Fruit fly (Drosophila melanogaster) whole organism, pupa: ENCODE measurements around the gene Cep290.
A peak's percentile ranks its signal among the peaks of the same experiment; 100 is the strongest.
"Not testable (repeated sequence)": the region's sequence is repeated elsewhere in the genome, so short reads cannot be mapped to it uniquely, and the experiment has no call there.

ENCODE experiments used
- CG10348 ChIP-seq: fragments of 200-800 bp; sonication (Bioruptor generic); IDR thresholded peaks from 2 replicates; pipeline ENCODE4 v1.3.6; 2022; ENCODE audit warnings: missing biosample characterization, missing genetic modification characterization
- CG12605 ChIP-seq: fragments of 200-800 bp; sonication (Bioruptor generic); IDR thresholded peaks from 2 replicates; pipeline ENCODE4 v1.3.6; 2022; ENCODE audit warnings: missing biosample characterization, missing genetic modification characterization
- CG13204 ChIP-seq: fragments of 200-800 bp; sonication (Bioruptor generic); optimal IDR thresholded peaks from 2 replicates; lab custom pipeline; 2018; ENCODE audit warnings: missing biosample characterization, mild to moderate bottlenecking, missing genetic modification characterization, moderate library complexity
- CG14655 ChIP-seq: fragments of 200-800 bp; sonication (Bioruptor generic); optimal IDR thresholded peaks from 3 replicates; lab custom pipeline; 2017; ENCODE audit warnings: mild to moderate bottlenecking, missing biosample characterization, missing genetic modification reagents, missing genetic modification characterization
- CG15710 ChIP-seq: fragments of 200-800 bp; sonication (Bioruptor generic); optimal IDR thresholded peaks from 2 replicates; lab custom pipeline; 2018; ENCODE audit warnings: missing biosample characterization, mild to moderate bottlenecking, missing genetic modification characterization, moderate library complexity
- CG17806 ChIP-seq: fragments of 200-800 bp; sonication (Bioruptor generic); optimal IDR thresholded peaks from 2 replicates; lab custom pipeline; 2018; ENCODE audit warnings: missing biosample characterization, mild to moderate bottlenecking, missing genetic modification characterization, moderate library complexity
- CG32121 ChIP-seq: fragments of 200-800 bp; sonication (Bioruptor generic); IDR thresholded peaks from 2 replicates; pipeline ENCODE4 v1.3.6; 2022; ENCODE audit warnings: missing biosample characterization, missing genetic modification characterization
- CG34367 ChIP-seq: fragments of 200-800 bp; sonication (Bioruptor generic); optimal IDR thresholded peaks from 2 replicates; lab custom pipeline; 2018; ENCODE audit warnings: missing biosample characterization, mild to moderate bottlenecking, missing genetic modification characterization
- CG4496 ChIP-seq: fragments of 200-800 bp; sonication (Bioruptor generic); IDR thresholded peaks from 3 replicates; pipeline ENCODE4 v1.3.6; 2022; ENCODE audit warnings: missing biosample characterization, missing genetic modification characterization
- CG8159 ChIP-seq: fragments of 200-800 bp; sonication (Bioruptor generic); optimal IDR thresholded peaks from 3 replicates; lab custom pipeline; 2018; ENCODE audit warnings: missing biosample characterization, mild to moderate bottlenecking, missing genetic modification characterization, moderate library complexity
- CG8301 ChIP-seq: fragments of 200-800 bp; sonication (Bioruptor generic); optimal IDR thresholded peaks from 2 replicates; lab custom pipeline; 2018; ENCODE audit warnings: missing biosample characterization, mild to moderate bottlenecking, missing genetic modification characterization
- CG9948 ChIP-seq: fragments of 200-800 bp; sonication (Bioruptor generic); optimal IDR thresholded peaks from 2 replicates; lab custom pipeline; 2018; ENCODE audit warnings: missing biosample characterization, mild to moderate bottlenecking, missing genetic modification characterization, moderate library complexity
- D1 ChIP-seq: fragments of 200-800 bp; sonication (Bioruptor generic); optimal IDR thresholded peaks from 2 replicates; lab custom pipeline; 2018; ENCODE audit warnings: missing biosample characterization, mild to moderate bottlenecking, missing genetic modification characterization, moderate library complexity
- EcR ChIP-seq: fragments of 200-800 bp; sonication (Bioruptor generic); optimal IDR thresholded peaks from 3 replicates; lab custom pipeline; 2019; ENCODE audit warnings: missing biosample characterization, missing genetic modification characterization, mild to moderate bottlenecking, moderate library complexity, missing genetic modification reagents
- Ets98B ChIP-seq: fragments of 200-800 bp; sonication (Bioruptor generic); IDR thresholded peaks from 2 replicates; pipeline ENCODE4 v1.3.6; 2022; ENCODE audit warnings: missing biosample characterization, missing genetic modification characterization
- Pif1A ChIP-seq: fragments of 200-800 bp; sonication (Bioruptor generic); optimal IDR thresholded peaks from 3 replicates; lab custom pipeline; 2016; ENCODE audit warnings: missing biosample characterization, missing genetic modification characterization
- Pif1B ChIP-seq: fragments of 200-800 bp; sonication (Bioruptor generic); optimal IDR thresholded peaks from 3 replicates; lab custom pipeline; 2016; ENCODE audit warnings: missing biosample characterization, missing genetic modification characterization
- Snoo ChIP-seq: fragments of 200-800 bp; sonication (Bioruptor generic); optimal IDR thresholded peaks from 3 replicates; lab custom pipeline; 2017; ENCODE audit warnings: missing biosample characterization, mild to moderate bottlenecking, missing genetic modification characterization, inconsistent platforms
- fd96Ca ChIP-seq: fragments of 200-800 bp; sonication (Bioruptor generic); IDR thresholded peaks from 3 replicates; pipeline ENCODE4 v1.3.6; 2022; ENCODE audit warnings: missing biosample characterization, missing genetic modification characterization
- gl ChIP-seq: fragments of 200-800 bp; sonication (Bioruptor generic); optimal IDR thresholded peaks from 2 replicates; lab custom pipeline; 2018; ENCODE audit warnings: missing biosample characterization, mild to moderate bottlenecking, missing genetic modification characterization
- rn ChIP-seq: fragments of 200-800 bp; sonication (Bioruptor generic); IDR thresholded peaks from 2 replicates; pipeline ENCODE4 v1.3.6; 2022; ENCODE audit warnings: missing biosample characterization, missing genetic modification characterization

Gene Cep290

DNA sequence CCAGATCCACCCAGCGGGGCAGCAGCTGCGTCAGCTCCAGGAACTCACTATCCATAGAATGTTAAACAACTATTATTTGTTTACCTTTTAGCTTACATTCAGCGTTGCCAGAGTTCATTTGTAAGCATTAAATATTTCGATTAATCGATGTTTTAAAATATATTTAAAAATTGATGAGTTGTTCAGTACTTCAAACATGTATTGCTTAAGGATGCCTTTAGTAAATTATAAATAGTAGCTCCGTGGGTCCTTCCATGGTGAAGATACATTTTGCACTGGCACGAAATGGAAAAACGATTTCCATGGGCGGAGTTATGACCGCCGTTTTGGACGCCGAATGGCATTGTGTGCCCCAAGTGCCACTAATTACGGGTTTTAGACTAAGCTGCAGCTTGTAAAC is 2.5 kb upstream of the Cep290 start, which contains the start of the genes JMJD5 and Gr61a:
Gene JMJD5 (minus strand): TSS at position 101 of the 400 bp plus-strand sequence.
Gene Gr61a (plus strand): TSS at position 192 of the 400 bp plus-strand sequence.
- TF ChIP-seq CG10348 (GFP tag; lab: Robert Waterston, UW) (no peak), D1 (no peak), CG32121 (no peak), CG4496 (GFP tag; lab: Robert Waterston, UW) (no peak), CG34367 (tag; lab: Kevin White, UChicago) (no peak), Pif1A (GFP tag; lab: Kevin White, UChicago) (no peak), CG14655 (GFP tag; lab: Kevin White, UChicago) (no peak), Ets98B (GFP tag; lab: Robert Waterston, UW) (no peak), CG9948 (no peak), CG8301 (tag; lab: Kevin White, UChicago) (no peak), rn (GFP tag; lab: Robert Waterston, UW) (no peak), CG13204 (GFP tag; lab: Kevin White, UChicago) (no peak)

DNA sequence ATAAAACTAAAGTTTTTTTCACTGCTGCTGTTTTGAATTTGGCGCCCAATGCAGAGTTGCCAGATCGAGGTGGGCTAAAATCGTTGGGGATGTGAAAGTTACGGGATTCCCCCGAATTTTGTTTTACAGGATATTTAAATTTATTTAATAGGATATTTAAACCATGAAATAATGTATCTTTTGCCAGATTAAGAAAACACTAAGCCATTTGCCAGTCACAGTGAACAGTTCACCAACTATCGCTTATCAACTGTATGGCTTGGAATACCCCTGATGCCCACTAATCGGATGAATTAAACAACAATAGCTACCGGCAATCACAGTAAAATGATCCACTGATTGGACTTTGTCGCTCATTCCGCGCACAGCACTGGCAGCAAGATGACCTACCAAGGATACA is 7.3 kb downstream of the Cep290 start, which contains the start of gene Dci:
Gene Dci (plus strand): TSS at position 286 of the 400 bp plus-strand sequence.
- TF ChIP-seq CG4496 (GFP tag; lab: Robert Waterston, UW) (peak; percentile 63; the same call in 1 of the 3 replicates), CG17806 (tag; lab: Kevin White, UChicago) (peak; percentile 41), CG10348 (GFP tag; lab: Robert Waterston, UW) (no peak), EcR (no peak), CG32121 (peak; percentile 69), CG8301 (tag; lab: Kevin White, UChicago) (no peak), Ets98B (GFP tag; lab: Robert Waterston, UW) (no peak), CG15710 (peak; percentile 49), CG34367 (tag; lab: Kevin White, UChicago) (no peak), CG12605 (GFP tag; lab: Robert Waterston, UW) (no peak), CG8159 (tag; lab: Kevin White, UChicago) (peak; percentile 43), fd96Ca (GFP tag; lab: Robert Waterston, UW) (peak; percentile 72), Pif1A (GFP tag; lab: Kevin White, UChicago) (no peak)

- no peak for TF ChIP-seq CG15710
- no peak for TF ChIP-seq EcR
- no peak for TF ChIP-seq Pif1B (GFP tag; lab: Kevin White, UChicago)
- no peak for TF ChIP-seq CG12605 (GFP tag; lab: Robert Waterston, UW)
- no peak for TF ChIP-seq rn (GFP tag; lab: Robert Waterston, UW)
- TF ChIP-seq CG34367 (tag; lab: Kevin White, UChicago) = no peak
- TF ChIP-seq CG17806 (tag; lab: Kevin White, UChicago) = no peak
- TF ChIP-seq D1 = no peak
- TF ChIP-seq CG32121 = no peak
- TF ChIP-seq, all 21 proteins: peak for 0
Measured at dm6 chr3L:852267-852666, 8.5 kb downstream of the Cep290 start.

- TF ChIP-seq CG14655 (GFP tag; lab: Kevin White, UChicago) (peak; percentile 81), CG8159 (tag; lab: Kevin White, UChicago) (peak; percentile 81), CG9948 (peak; percentile 61), Ets98B (GFP tag; lab: Robert Waterston, UW) (peak; percentile 94), CG17806 (tag; lab: Kevin White, UChicago) (peak; percentile 78), CG10348 (GFP tag; lab: Robert Waterston, UW) (peak; percentile 70), fd96Ca (GFP tag; lab: Robert Waterston, UW) (peak; percentile 94), CG4496 (GFP tag; lab: Robert Waterston, UW) (peak; percentile 96), gl (tag; lab: Kevin White, UChicago) (peak; percentile 59), Snoo (tag; lab: Kevin White, UChicago) (peak; percentile 65), rn (GFP tag; lab: Robert Waterston, UW) (peak; percentile 84), CG34367 (tag; lab: Kevin White, UChicago) (peak; percentile 60), CG15710 (peak; percentile 72), Pif1B (GFP tag; lab: Kevin White, UChicago) (peak; percentile 76), CG8301 (tag; lab: Kevin White, UChicago) (peak; percentile 81), CG12605 (GFP tag; lab: Robert Waterston, UW) (peak; percentile 95), Pif1A (GFP tag; lab: Kevin White, UChicago) (peak; percentile 78), EcR (no peak), D1 (no peak), CG13204 (GFP tag; lab: Kevin White, UChicago) (no peak), CG32121 (peak; percentile 91)
- TF ChIP-seq, all 21 proteins: peak for 18
Measured at dm6 chr3L:857063-858015, 13.6 kb downstream of the Cep290 start, which contains the start of gene dpr20. TSS of gene dpr20 (minus strand) at chr3L:857248.

DNA sequence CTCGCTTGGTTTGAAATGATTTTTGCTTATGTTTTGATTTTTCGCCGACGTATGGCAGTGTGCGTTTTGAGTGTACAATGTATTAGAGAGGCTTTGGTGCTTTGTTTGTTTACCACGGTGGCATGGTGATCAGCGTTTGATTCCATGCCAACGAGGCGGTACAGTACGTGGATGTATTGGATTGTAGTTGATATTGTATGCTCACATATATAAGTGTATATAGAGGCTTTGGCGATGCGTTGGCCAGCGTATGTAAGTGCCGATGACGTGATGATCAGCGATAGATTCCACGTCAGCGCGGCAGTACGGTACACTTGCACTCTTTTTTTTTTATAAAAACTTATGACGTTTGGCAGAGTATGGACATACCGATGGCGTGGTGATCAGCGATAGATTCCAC is 21.4 kb downstream of the Cep290 start, which contains the start of gene CG12502:
Gene CG12502 (plus strand): TSS at position 301 of the 400 bp plus-strand sequence.
- TF ChIP-seq Pif1B (GFP tag; lab: Kevin White, UChicago); CG8301 (tag; lab: Kevin White, UChicago); CG34367 (tag; lab: Kevin White, UChicago): not testable (repeated sequence)
